Worm (Caenorhabditis elegans) whole organism, early embryonic: Measurements from ENCODE around the gene C15B12.9.

Experiments
- B0310.2 ChIP-seq: sonication (generic microtip); optimal IDR thresholded peaks from 2 replicates; lab custom pipeline; 2016; ENCODE audit warnings: mild to moderate bottlenecking, missing genetic modification characterization, missing compliant biosample characterization
- F13C5.2 ChIP-seq: sonication (generic microtip); optimal IDR thresholded peaks from 2 replicates; lab custom pipeline; 2017; ENCODE audit warnings: mild to moderate bottlenecking, missing genetic modification characterization, inconsistent platforms, missing compliant biosample characterization
- aly-1 ChIP-seq: sonication (generic microtip); optimal IDR thresholded peaks from 2 replicates; lab custom pipeline; 2016; ENCODE audit warnings: missing genetic modification characterization, missing compliant biosample characterization
- ama-1 ChIP-seq: fragments of 150-350 bp; optimal IDR thresholded peaks from 2 replicates; lab custom pipeline; 2014
- ceh-13 ChIP-seq: fragments of 200-800 bp; sonication (Bioruptor generic); optimal IDR thresholded peaks from 2 replicates; lab custom pipeline; 2018; ENCODE audit warnings: mild to moderate bottlenecking, missing genetic modification characterization, missing compliant biosample characterization
- ceh-36 ChIP-seq: sonication (generic microtip); optimal IDR thresholded peaks from 2 replicates; lab custom pipeline; 2016; ENCODE audit warnings: missing genetic modification characterization, inconsistent platforms, missing compliant biosample characterization
- ets-7 ChIP-seq: sonication (generic microtip); optimal IDR thresholded peaks from 2 replicates; lab custom pipeline; 2016; ENCODE audit warnings: missing genotype, missing genetic modification characterization, missing compliant biosample characterization
- flt-1 ChIP-seq: fragments of 200-800 bp; sonication (Bioruptor generic); IDR thresholded peaks from 2 replicates; pipeline ENCODE4 v1.3.6; 2022; ENCODE audit warnings: missing genetic modification characterization, missing compliant biosample characterization
- hmbx-1 ChIP-seq: sonication (generic microtip); optimal IDR thresholded peaks from 2 replicates; lab custom pipeline; 2016; ENCODE audit warnings: mild to moderate bottlenecking, missing genetic modification characterization, missing compliant biosample characterization
- hmg-4 ChIP-seq: fragments of 200-800 bp; sonication (Bioruptor generic); optimal IDR thresholded peaks from 2 replicates; lab custom pipeline; 2018; ENCODE audit warnings: mild to moderate bottlenecking, missing genetic modification characterization, missing compliant biosample characterization
- hnd-1 ChIP-seq: sonication (generic microtip); optimal IDR thresholded peaks from 2 replicates; lab custom pipeline; 2016; ENCODE audit warnings: missing genetic modification characterization, missing compliant biosample characterization
- pes-1 ChIP-seq: fragments of 200-800 bp; sonication (Bioruptor generic); IDR thresholded peaks from 2 replicates; pipeline ENCODE4 v1.3.6; 2022; ENCODE audit warnings: missing genetic modification reagents, missing genetic modification characterization, missing compliant biosample characterization
- scrt-1 ChIP-seq: fragments of 200-800 bp; sonication (Bioruptor generic); IDR thresholded peaks from 2 replicates; pipeline ENCODE4 v1.3.6; 2022; ENCODE audit warnings: missing genetic modification characterization, missing compliant biosample characterization
- sea-1 ChIP-seq: fragments of 200-800 bp; sonication (Bioruptor generic); conservative IDR thresholded peaks from 2 replicates; pipeline ENCODE4 v1.3.6; 2022; ENCODE audit warnings: missing genetic modification characterization, missing compliant biosample characterization
- tbx-11 ChIP-seq: fragments of 200-800 bp; sonication (Bioruptor generic); IDR thresholded peaks from 2 replicates; pipeline ENCODE4 v1.3.6; 2022; ENCODE audit warnings: missing genetic modification characterization, missing compliant biosample characterization
- tbx-37 ChIP-seq: fragments of 200-800 bp; sonication (Bioruptor generic); conservative IDR thresholded peaks from 2 replicates; pipeline ENCODE4 v1.3.6; 2022; ENCODE audit warnings: missing genetic modification reagents, missing genetic modification characterization, missing compliant biosample characterization
- tra-4 ChIP-seq: sonication (generic microtip); optimal IDR thresholded peaks from 2 replicates; lab custom pipeline; 2017; ENCODE audit warnings: missing genetic modification characterization, missing compliant biosample characterization

C15B12.9 gene

ce11 chrX:6503148-6503547, 34.5 kb downstream of the C15B12.9 start:
- TF ChIP-seq F13C5.2 (tag; lab: Kevin White, UChicago) (no peak), hnd-1 (no peak), flt-1 (GFP tag; lab: Robert Waterston, UW) (no peak), ets-7 (tag; lab: Kevin White, UChicago) (no peak), tbx-37 (GFP tag; lab: Robert Waterston, UW) (no peak), ama-1 (lab: Kevin White, UChicago) (no peak), sea-1 (no peak), ceh-36 (no peak), pes-1 (GFP tag; lab: Robert Waterston, UW) (no peak), scrt-1 (no peak), tra-4 (no peak), tbx-11 (GFP tag; lab: Robert Waterston, UW) (no peak)

ce11 chrX:6505008-6505407, 36.4 kb downstream of the C15B12.9 start, which contains the start of gene cdf-1:
Gene cdf-1, minus strand, starts transcription at chrX:6505143.
- TF ChIP-seq scrt-1 (no peak), ama-1 (lab: Kevin White, UChicago) (no peak), F13C5.2 (tag; lab: Kevin White, UChicago) (peak; percentile 5), tbx-37 (GFP tag; lab: Robert Waterston, UW) (no peak)

ce11 chrX:6505662-6506061, 37.1 kb downstream of the C15B12.9 start, which contains the start of gene glr-8:
Gene glr-8, plus strand, starts transcription at chrX:6505980.
- TF ChIP-seq ceh-13 (no peak), ama-1 (lab: Kevin White, UChicago) (no peak), aly-1 (tag; lab: Kevin White, UChicago) (no peak), tbx-37 (GFP tag; lab: Robert Waterston, UW) (no peak), ets-7 (tag; lab: Kevin White, UChicago) (no peak), ceh-36 (no peak), tbx-11 (GFP tag; lab: Robert Waterston, UW) (no peak), B0310.2 (tag; lab: Kevin White, UChicago) (no peak), pes-1 (GFP tag; lab: Robert Waterston, UW) (no peak), sea-1 (no peak), tra-4 (no peak), hmg-4 (no peak), scrt-1 (no peak)

ce11 chrX:6507734-6508133, 39.1 kb downstream of the C15B12.9 start:
- no peak for TF ChIP-seq hnd-1
- TF ChIP-seq B0310.2 (tag; lab: Kevin White, UChicago): no peak
- TF ChIP-seq pes-1 (GFP tag; lab: Robert Waterston, UW): no peak
- TF ChIP-seq flt-1 (GFP tag; lab: Robert Waterston, UW): no peak
- TF ChIP-seq tbx-11 (GFP tag; lab: Robert Waterston, UW): no peak
- no peak for TF ChIP-seq scrt-1
- TF ChIP-seq F13C5.2 (tag; lab: Kevin White, UChicago): no peak
- TF ChIP-seq aly-1 (tag; lab: Kevin White, UChicago): no peak
- TF ChIP-seq ceh-13: no peak
- no peak for TF ChIP-seq sea-1
- no peak for TF ChIP-seq ceh-36
- no peak for TF ChIP-seq tbx-37 (GFP tag; lab: Robert Waterston, UW)
- TF ChIP-seq hmbx-1 (tag; lab: Kevin White, UChicago): no peak
- TF ChIP-seq ama-1 (lab: Kevin White, UChicago): no peak
- no peak for TF ChIP-seq ets-7 (tag; lab: Kevin White, UChicago)

- TF ChIP-seq ama-1 (lab: Kevin White, UChicago): no peak
- TF ChIP-seq sea-1: no peak
- TF ChIP-seq hmg-4: no peak
- no peak for TF ChIP-seq aly-1 (tag; lab: Kevin White, UChicago)
- no peak for TF ChIP-seq ceh-36
- no peak for TF ChIP-seq ceh-13
- no peak for TF ChIP-seq hnd-1
- TF ChIP-seq tra-4: no peak
- no peak for TF ChIP-seq tbx-11 (GFP tag; lab: Robert Waterston, UW)
- no peak for TF ChIP-seq ets-7 (tag; lab: Kevin White, UChicago)
- no peak for TF ChIP-seq scrt-1
- no peak for TF ChIP-seq pes-1 (GFP tag; lab: Robert Waterston, UW)
- no peak for TF ChIP-seq tbx-37 (GFP tag; lab: Robert Waterston, UW)
- TF ChIP-seq B0310.2 (tag; lab: Kevin White, UChicago): no peak
- no peak for TF ChIP-seq F13C5.2 (tag; lab: Kevin White, UChicago)
Measured at ce11 chrX:6509813-6510212, 41.2 kb downstream of the C15B12.9 start.

- no peak for TF ChIP-seq aly-1 (tag; lab: Kevin White, UChicago)
- TF ChIP-seq pes-1 (GFP tag; lab: Robert Waterston, UW): no peak
- no peak for TF ChIP-seq B0310.2 (tag; lab: Kevin White, UChicago)
- TF ChIP-seq hnd-1: no peak
- no peak for TF ChIP-seq ceh-36
Measured at ce11 chrX:6510627-6511026, 42.0 kb downstream of the C15B12.9 start, which contains the start of gene ttr-36. Gene ttr-36, plus strand, starts transcription at chrX:6510927.

ce11 chrX:6511985-6512384, 43.4 kb downstream of the C15B12.9 start, which contains the start of gene ttr-35:
Gene ttr-35, plus strand, starts transcription at chrX:6512285.
- TF ChIP-seq scrt-1: no peak
- no peak for TF ChIP-seq tra-4
- TF ChIP-seq sea-1: no peak
- no peak for TF ChIP-seq tbx-37 (GFP tag; lab: Robert Waterston, UW)
- no peak for TF ChIP-seq aly-1 (tag; lab: Kevin White, UChicago)

ce11 chrX:6514466-6514865, 45.9 kb downstream of the C15B12.9 start:
- TF ChIP-seq ceh-36 (no peak), F13C5.2 (tag; lab: Kevin White, UChicago) (no peak)

ce11 chrX:6515267-6515666, 46.7 kb downstream of the C15B12.9 start:
- TF ChIP-seq scrt-1 (no peak), ets-7 (tag; lab: Kevin White, UChicago) (no peak), sea-1 (no peak), hmbx-1 (tag; lab: Kevin White, UChicago) (no peak), tra-4 (no peak), B0310.2 (tag; lab: Kevin White, UChicago) (no peak), ama-1 (lab: Kevin White, UChicago) (no peak), flt-1 (GFP tag; lab: Robert Waterston, UW) (no peak), pes-1 (GFP tag; lab: Robert Waterston, UW) (no peak), ceh-36 (no peak), aly-1 (tag; lab: Kevin White, UChicago) (no peak), tbx-11 (GFP tag; lab: Robert Waterston, UW) (no peak), ceh-13 (no peak)
